Fruit fly (Drosophila melanogaster) S2 (cell line): ENCODE data around the gene Desat1.

Source experiments
- CG8478 ChIP-seq: fragments of >200 bp; optimal IDR thresholded peaks from 2 replicates; lab custom pipeline; 2018
- CTCF ChIP-seq, 2 experiments: fragments of >200 bp; optimal IDR thresholded peaks; 2 replicates each; lab custom pipeline; 2018

dm6 chr3R:12398054-12398453 lies 41.3 kb upstream of the Desat1 start:
- TF ChIP-seq CG8478 (no peak), CTCF (optimal IDR thresholded peaks at IDR 0.05; lab: Kevin White, UChicago) (no peak)
